Worm (Caenorhabditis elegans): Measurements from ENCODE around the gene eif-2Bdelta.

Gene eif-2Bdelta

ce11 chrV:9531477-9531876 is 17.9 kb downstream of the eif-2Bdelta start, which contains the start of the genes C50F4.10 and pfk-1.2:
Gene C50F4.10 (minus strand): TSS chrV:9531577.
Gene pfk-1.2 (plus strand): TSS chrV:9531801.
- TF ChIP-seq R02D3.7 (tag; optimal IDR thresholded peaks at IDR 0.05) (no peak), ceh-9 (tag; optimal IDR thresholded peaks at IDR 0.05) (no peak), mdl-1 (tag; optimal IDR thresholded peaks at IDR 0.05) (no peak), fkh-10 (GFP tag; optimal IDR thresholded peaks at IDR 0.05) (no peak), eor-1 (tag; optimal IDR thresholded peaks at IDR 0.05) (no peak)

- TF ChIP-seq unc-39 (tag; optimal IDR thresholded peaks at IDR 0.05) (no peak), ama-1 (optimal IDR thresholded peaks at IDR 0.05) (no peak), aly-2 (tag; optimal IDR thresholded peaks at IDR 0.05) (no peak), elt-2 (tag; optimal IDR thresholded peaks at IDR 0.05) (no peak), ZK546.5 (tag; optimal IDR thresholded peaks at IDR 0.05) (no peak), nfya-1 (tag; optimal IDR thresholded peaks at IDR 0.05; ENCODE audit: insufficient read depth) (no peak), lsy-12 (tag; optimal IDR thresholded peaks at IDR 0.05) (no peak), ceh-16 (tag; optimal IDR thresholded peaks at IDR 0.05) (no peak), nhr-77 (tag; optimal IDR thresholded peaks at IDR 0.05) (no peak), fkh-10 (GFP tag; optimal IDR thresholded peaks at IDR 0.05) (no peak)
Measured at ce11 chrV:9534621-9535020, 21.0 kb downstream of the eif-2Bdelta start, which contains the start of gene tag-329. Gene tag-329 (plus strand): TSS chrV:9534921.

ce11 chrV:9536505-9536904 is 22.9 kb downstream of the eif-2Bdelta start, which contains the start of gene C50F4.4:
Gene C50F4.4 (plus strand): TSS chrV:9536771.
- TF ChIP-seq snpc-4 (tag; optimal IDR thresholded peaks at IDR 0.05) (peak; percentile 49), lin-15B (tag; optimal IDR thresholded peaks at IDR 0.05) (peak; percentile 28), nhr-23 (tag; optimal IDR thresholded peaks at IDR 0.05) (no peak), nhr-43 (tag; optimal IDR thresholded peaks at IDR 0.05; ENCODE audit: poor library complexity, severe bottlenecking) (peak; percentile 30), elt-1 (tag; optimal IDR thresholded peaks at IDR 0.05) (no peak), ztf-11 (tag; optimal IDR thresholded peaks at IDR 0.05) (no peak), eor-1 (tag; optimal IDR thresholded peaks at IDR 0.05) (no peak), lin-39 (tag; optimal IDR thresholded peaks at IDR 0.05) (no peak), elt-2 (tag; optimal IDR thresholded peaks at IDR 0.05) (peak; percentile 6), pha-4 (tag; optimal IDR thresholded peaks at IDR 0.05) (no peak)

- TF ChIP-seq unc-39 (tag; optimal IDR thresholded peaks at IDR 0.05), result no peak
Measured at ce11 chrV:9539638-9540037, 26.0 kb downstream of the eif-2Bdelta start, which contains the start of gene C50F4.12. Gene C50F4.12 (minus strand): TSS chrV:9539738.

ce11 chrV:9541506-9541905 is 27.9 kb downstream of the eif-2Bdelta start, which contains the start of gene C50F4.16:
Gene C50F4.16 (minus strand): TSS chrV:9541606.
- TF ChIP-seq tbx-2 (tag; optimal IDR thresholded peaks at IDR 0.05), result no peak
- no peak for TF ChIP-seq lin-15B (tag; optimal IDR thresholded peaks at IDR 0.05)
- no peak for TF ChIP-seq nhr-43 (tag; optimal IDR thresholded peaks at IDR 0.05; ENCODE audit: poor library complexity, severe bottlenecking)
- TF ChIP-seq nhr-12 (tag; optimal IDR thresholded peaks at IDR 0.05), result no peak
- no peak for TF ChIP-seq ama-1 (optimal IDR thresholded peaks at IDR 0.05)
- TF ChIP-seq elt-2 (tag; optimal IDR thresholded peaks at IDR 0.05), result no peak

ce11 chrV:9544176-9544632 is 30.6 kb downstream of the eif-2Bdelta start, which contains the start of gene mdf-1:
Gene mdf-1 (minus strand): TSS chrV:9544226.
- TF ChIP-seq egl-5 (tag; optimal IDR thresholded peaks at IDR 0.05) (peak; percentile 17), nfya-1 (tag; optimal IDR thresholded peaks at IDR 0.05; ENCODE audit: insufficient read depth) (peak; percentile 82), ztf-11 (tag; optimal IDR thresholded peaks at IDR 0.05) (no peak), nhr-76 (tag; optimal IDR thresholded peaks at IDR 0.05) (no peak), R02D3.7 (tag; optimal IDR thresholded peaks at IDR 0.05) (no peak), egl-27 (tag; optimal IDR thresholded peaks at IDR 0.05) (no peak), pqm-1 (tag; optimal IDR thresholded peaks at IDR 0.05) (peak; percentile 58), fos-1 (tag; optimal IDR thresholded peaks at IDR 0.05) (no peak), nhr-23 (tag; optimal IDR thresholded peaks at IDR 0.05) (peak; percentile 85), lin-39 (tag; optimal IDR thresholded peaks at IDR 0.05) (peak; percentile 63), elt-2 (tag; optimal IDR thresholded peaks at IDR 0.05) (peak; percentile 47), ztf-4 (tag; optimal IDR thresholded peaks at IDR 0.05) (peak; percentile 15), mml-1 (tag; optimal IDR thresholded peaks at IDR 0.05) (no peak), unc-62 (GFP tag; optimal IDR thresholded peaks at IDR 0.05) (peak; percentile 12), ceh-28 (tag; optimal IDR thresholded peaks at IDR 0.05) (peak; percentile 15), ama-1 (optimal IDR thresholded peaks at IDR 0.05) (peak; percentile 41), jun-1 (tag; optimal IDR thresholded peaks at IDR 0.05) (no peak), lsy-12 (tag; optimal IDR thresholded peaks at IDR 0.05) (peak; percentile 51), lin-15B (tag; optimal IDR thresholded peaks at IDR 0.05) (peak; percentile 73), nhr-25 (tag; optimal IDR thresholded peaks at IDR 0.05) (peak; percentile 75), hmg-11 (tag; optimal IDR thresholded peaks at IDR 0.05) (peak; percentile 85), pha-4 (tag; optimal IDR thresholded peaks at IDR 0.05) (peak; percentile 55), tbx-2 (tag; optimal IDR thresholded peaks at IDR 0.05) (peak; percentile 14), nhr-43 (tag; optimal IDR thresholded peaks at IDR 0.05; ENCODE audit: poor library complexity, severe bottlenecking) (peak; percentile 47), snpc-4 (tag; optimal IDR thresholded peaks at IDR 0.05) (peak; percentile 36)
